Fruit fly (Drosophila melanogaster): Measurements from ENCODE around the gene NSD.

- TF ChIP-seq lz (GFP tag; optimal IDR thresholded peaks at IDR 0.05) (no peak), cyc (GFP tag; optimal IDR thresholded peaks at IDR 0.05) (no peak), CG6808 (GFP tag; optimal IDR thresholded peaks at IDR 0.05) (no peak)
These were observed 9.0 kb upstream of the NSD start for dm6 chr3R:27946555-27947204.

Measured in whole organism, prepupa.